Fruit fly (Drosophila melanogaster) whole organism, embryonic: Measurements from ENCODE around the gene IKKbeta.

Source experiments
- ATbp ChIP-seq: fragments of 200-800 bp; sonication (Bioruptor generic); optimal IDR thresholded peaks from 2 replicates; lab custom pipeline; 2017; ENCODE audit warnings: missing biosample characterization, mild to moderate bottlenecking, missing genetic modification characterization, missing genetic modification reagents
- Adf1 ChIP-seq: fragments of 200-800 bp; sonication (Bioruptor generic); IDR thresholded peaks from 2 replicates; pipeline ENCODE4 v1.3.6; 2022; ENCODE audit warnings: missing biosample characterization, missing genetic modification characterization
- CG1233 ChIP-seq: fragments of 200-800 bp; sonication (Bioruptor generic); optimal IDR thresholded peaks from 4 replicates; lab custom pipeline; 2018; ENCODE audit warnings: missing biosample characterization, mild to moderate bottlenecking, missing genetic modification characterization
- CG13123 ChIP-seq: fragments of 200-800 bp; sonication (Bioruptor generic); optimal IDR thresholded peaks from 2 replicates; lab custom pipeline; 2016; ENCODE audit warnings: missing biosample characterization, missing genetic modification characterization
- CG13296 ChIP-seq: fragments of 200-800 bp; sonication (Bioruptor generic); optimal IDR thresholded peaks from 3 replicates; lab custom pipeline; 2018; ENCODE audit warnings: missing biosample characterization, mild to moderate bottlenecking, missing genetic modification characterization
- CG14860 ChIP-seq: fragments of 200-800 bp; sonication (Bioruptor generic); IDR thresholded peaks from 3 replicates; pipeline ENCODE4 v1.3.6; 2022; ENCODE audit warnings: missing biosample characterization, missing genetic modification characterization; ENCODE audit not compliant: partially characterized antibody
- CG1529 ChIP-seq: fragments of 200-800 bp; sonication (Bioruptor generic); optimal IDR thresholded peaks from 3 replicates; lab custom pipeline; 2018; ENCODE audit warnings: missing biosample characterization, missing genetic modification characterization
- CG15479 ChIP-seq: fragments of 200-800 bp; sonication (Bioruptor generic); optimal IDR thresholded peaks from 3 replicates; lab custom pipeline; 2019; ENCODE audit warnings: missing biosample characterization, mild to moderate bottlenecking, missing genetic modification characterization, moderate library complexity
- CG15514 ChIP-seq: fragments of 200-800 bp; sonication (Bioruptor generic); optimal IDR thresholded peaks from 3 replicates; lab custom pipeline; 2017; ENCODE audit warnings: missing biosample characterization, missing genetic modification characterization, mild to moderate bottlenecking, moderate library complexity, missing genetic modification reagents
- CG15696 ChIP-seq: fragments of 200-800 bp; sonication (Bioruptor generic); optimal IDR thresholded peaks from 2 replicates; lab custom pipeline; 2019; ENCODE audit warnings: missing biosample characterization, mild to moderate bottlenecking, missing genetic modification characterization, moderate library complexity
- CG1602 ChIP-seq: fragments of 200-800 bp; sonication (Bioruptor generic); optimal IDR thresholded peaks from 3 replicates; lab custom pipeline; 2016; ENCODE audit warnings: missing biosample characterization, missing genetic modification characterization
- CG17385 ChIP-seq: fragments of 200-800 bp; sonication (Bioruptor generic); optimal IDR thresholded peaks from 3 replicates; lab custom pipeline; 2018; ENCODE audit warnings: missing biosample characterization, mild to moderate bottlenecking, missing genetic modification characterization
- CG17612 ChIP-seq: fragments of 200-800 bp; sonication (Bioruptor generic); IDR thresholded peaks from 2 replicates; pipeline ENCODE4 v1.3.6; 2022; ENCODE audit warnings: missing biosample characterization, missing genetic modification characterization
- CG18599 ChIP-seq: fragments of 200-800 bp; sonication (Bioruptor generic); optimal IDR thresholded peaks from 3 replicates; lab custom pipeline; 2017; ENCODE audit warnings: missing biosample characterization, missing genetic modification characterization, mild to moderate bottlenecking, moderate library complexity, missing genetic modification reagents
- CG34224 ChIP-seq: fragments of 200-800 bp; sonication (Bioruptor generic); IDR thresholded peaks from 3 replicates; pipeline ENCODE4 v1.3.6; 2022; ENCODE audit warnings: missing biosample characterization, missing genetic modification characterization; ENCODE audit not compliant: partially characterized antibody
- CG4328 ChIP-seq: fragments of 200-800 bp; sonication (Bioruptor generic); optimal IDR thresholded peaks from 3 replicates; lab custom pipeline; 2017; ENCODE audit warnings: missing biosample characterization, missing genetic modification reagents, missing genetic modification characterization
- CG5953 ChIP-seq: fragments of 200-800 bp; sonication (Bioruptor generic); IDR thresholded peaks from 2 replicates; pipeline ENCODE4 v1.3.6; 2022; ENCODE audit warnings: missing biosample characterization, missing genetic modification characterization
- CG6272 ChIP-seq: fragments of 200-800 bp; sonication (Bioruptor generic); IDR thresholded peaks from 2 replicates; pipeline ENCODE4 v1.3.6; 2022; ENCODE audit warnings: missing biosample characterization, missing genetic modification characterization
- CG6689 ChIP-seq: fragments of 200-800 bp; sonication (Bioruptor generic); IDR thresholded peaks from 2 replicates; pipeline ENCODE4 v1.3.6; 2022; ENCODE audit warnings: missing biosample characterization, missing genetic modification characterization
- CG7786 ChIP-seq: fragments of 200-800 bp; sonication (Bioruptor generic); optimal IDR thresholded peaks from 2 replicates; lab custom pipeline; 2016; ENCODE audit warnings: missing biosample characterization, missing genetic modification characterization
- CG7928 ChIP-seq: fragments of 200-800 bp; sonication (Bioruptor generic); optimal IDR thresholded peaks from 2 replicates; lab custom pipeline; 2017; ENCODE audit warnings: missing biosample characterization, mild to moderate bottlenecking, missing genetic modification characterization
- CG8281 ChIP-seq: fragments of 200-800 bp; sonication (Bioruptor generic); optimal IDR thresholded peaks from 2 replicates; lab custom pipeline; 2018; ENCODE audit warnings: missing biosample characterization, mild to moderate bottlenecking, missing genetic modification characterization, moderate library complexity
- CG8359 ChIP-seq: fragments of 200-800 bp; sonication (Bioruptor generic); optimal IDR thresholded peaks from 2 replicates; lab custom pipeline; 2017; ENCODE audit warnings: missing biosample characterization, mild to moderate bottlenecking, missing genetic modification characterization, borderline replicate concordance
- CG8924 ChIP-seq: fragments of 200-800 bp; optimal IDR thresholded peaks from 3 replicates; lab custom pipeline; 2019; ENCODE audit warnings: missing biosample characterization, mild to moderate bottlenecking, missing genetic modification characterization, moderate library complexity
- CG9437 ChIP-seq: fragments of 200-800 bp; sonication (Bioruptor generic); optimal IDR thresholded peaks from 2 replicates; lab custom pipeline; 2018; ENCODE audit warnings: missing biosample characterization, mild to moderate bottlenecking, missing genetic modification characterization
- D19A ChIP-seq: fragments of 200-800 bp; optimal IDR thresholded peaks from 3 replicates; lab custom pipeline; 2019; ENCODE audit warnings: missing biosample characterization, mild to moderate bottlenecking, missing genetic modification characterization, moderate library complexity
- E2f1 ChIP-seq: fragments of 200-800 bp; sonication (Bioruptor generic); IDR thresholded peaks from 2 replicates; pipeline ENCODE4 v1.3.6; 2022; ENCODE audit warnings: missing biosample characterization, missing genetic modification characterization
- Gsc ChIP-seq: fragments of 200-800 bp; sonication (Bioruptor generic); IDR thresholded peaks from 2 replicates; pipeline ENCODE4 v1.3.6; 2022; ENCODE audit warnings: missing biosample characterization, missing genetic modification characterization
- NFAT ChIP-seq: fragments of 200-800 bp; sonication (Bioruptor generic); IDR thresholded peaks from 2 replicates; pipeline ENCODE4 v1.3.6; 2022; ENCODE audit warnings: missing biosample characterization, missing genetic modification characterization
- NfI ChIP-seq: fragments of 200-800 bp; sonication (Bioruptor generic); optimal IDR thresholded peaks from 3 replicates; lab custom pipeline; 2018; ENCODE audit warnings: missing biosample characterization, mild to moderate bottlenecking, missing genetic modification characterization, moderate library complexity
- TFAM ChIP-seq: fragments of 200-800 bp; sonication (Bioruptor generic); optimal IDR thresholded peaks from 2 replicates; lab custom pipeline; 2017; ENCODE audit warnings: missing biosample characterization, missing genetic modification characterization, inconsistent platforms
- abd-A ChIP-seq: fragments of 200-800 bp; sonication (Bioruptor generic); optimal IDR thresholded peaks from 3 replicates; lab custom pipeline; 2019; ENCODE audit warnings: missing biosample characterization, mild to moderate bottlenecking, missing genetic modification characterization, moderate library complexity
- bbx ChIP-seq: fragments of 200-800 bp; sonication (Bioruptor generic); IDR thresholded peaks from 2 replicates; pipeline ENCODE4 v1.3.6; 2022; ENCODE audit warnings: missing biosample characterization, missing genetic modification characterization; ENCODE audit not compliant: partially characterized antibody
- br ChIP-seq: fragments of >200 bp; optimal IDR thresholded peaks from 2 replicates; lab custom pipeline; 2017
- danr ChIP-seq: fragments of 200-800 bp; sonication (Bioruptor generic); IDR thresholded peaks from 2 replicates; pipeline ENCODE4 v1.3.6; 2022; ENCODE audit warnings: missing biosample characterization, missing genetic modification characterization
- dati ChIP-seq: fragments of 200-800 bp; sonication (Bioruptor generic); IDR thresholded peaks from 2 replicates; pipeline ENCODE4 v1.3.6; 2022; ENCODE audit warnings: missing biosample characterization, missing genetic modification characterization
- fru ChIP-seq: fragments of >200 bp; optimal IDR thresholded peaks from 2 replicates; lab custom pipeline; 2017
- gce ChIP-seq: fragments of 200-800 bp; sonication (Bioruptor generic); IDR thresholded peaks from 3 replicates; pipeline ENCODE4 v1.3.6; 2022; ENCODE audit warnings: missing biosample characterization, missing genetic modification characterization
- pros ChIP-seq: fragments of 200-800 bp; sonication (Bioruptor generic); optimal IDR thresholded peaks from 3 replicates; lab custom pipeline; 2019; ENCODE audit warnings: missing biosample characterization, mild to moderate bottlenecking, missing genetic modification characterization, moderate library complexity
- row ChIP-seq: fragments of 200-800 bp; sonication (Bioruptor generic); IDR thresholded peaks from 3 replicates; pipeline ENCODE4 v1.3.6; 2022; ENCODE audit warnings: missing biosample characterization, missing genetic modification characterization
- sc ChIP-seq, 3 experiments: fragments of >200 bp in 2 of 3; fragments of 200-800 bp in 1 of 3; sonication (Bioruptor generic) in 1 of 3; optimal IDR thresholded peaks; 2 replicates in 2 of 3; 3 replicates in 1 of 3; lab custom pipeline; 2017; ENCODE audit warnings: mild to moderate bottlenecking in 1 of 3, missing biosample characterization in 1 of 3, missing genetic modification characterization in 1 of 3, missing genetic modification reagents in 1 of 3
- schlank ChIP-seq: fragments of 200-800 bp; sonication (Bioruptor generic); optimal IDR thresholded peaks from 2 replicates; lab custom pipeline; 2018; ENCODE audit warnings: missing biosample characterization, mild to moderate bottlenecking, missing genetic modification characterization
- sd ChIP-seq: fragments of 200-800 bp; sonication (Bioruptor generic); optimal IDR thresholded peaks from 3 replicates; lab custom pipeline; 2018; ENCODE audit warnings: missing biosample characterization, mild to moderate bottlenecking, missing genetic modification characterization, moderate library complexity
- sens-2 ChIP-seq: fragments of 200-800 bp; sonication (Bioruptor generic); IDR thresholded peaks from 2 replicates; pipeline ENCODE4 v1.3.6; 2022; ENCODE audit warnings: missing biosample characterization, missing genetic modification characterization
- slou ChIP-seq: fragments of 200-800 bp; sonication (Bioruptor generic); optimal IDR thresholded peaks from 3 replicates; lab custom pipeline; 2016; ENCODE audit warnings: missing biosample characterization, missing genetic modification characterization
- trem ChIP-seq: fragments of 200-800 bp; optimal IDR thresholded peaks from 3 replicates; lab custom pipeline; 2019; ENCODE audit warnings: missing biosample characterization, mild to moderate bottlenecking, missing genetic modification characterization, moderate library complexity
- trh ChIP-seq: fragments of 200-800 bp; sonication (Bioruptor generic); optimal IDR thresholded peaks from 2 replicates; lab custom pipeline; 2016; ENCODE audit warnings: missing biosample characterization, missing genetic modification characterization
- wdn ChIP-seq: fragments of 200-800 bp; sonication (Bioruptor generic); IDR thresholded peaks from 2 replicates; pipeline ENCODE4 v1.3.6; 2022; ENCODE audit warnings: missing biosample characterization, missing genetic modification characterization
- zen2 ChIP-seq: fragments of 200-800 bp; sonication (Bioruptor generic); IDR thresholded peaks from 3 replicates; pipeline ENCODE4 v1.3.6; 2022; ENCODE audit warnings: missing biosample characterization, missing genetic modification characterization; ENCODE audit not compliant: partially characterized antibody
- zf30C ChIP-seq: fragments of 200-800 bp; sonication (Bioruptor generic); optimal IDR thresholded peaks from 3 replicates; lab custom pipeline; 2018; ENCODE audit warnings: missing biosample characterization, mild to moderate bottlenecking, missing genetic modification characterization

Gene IKKbeta

dm6 chr3R:16006806-16007556 lies 42.2 kb downstream of the IKKbeta start (continued):
- TF ChIP-seq Gsc (GFP tag; lab: Robert Waterston, UW) = no peak
- TF ChIP-seq CG15514 (GFP tag; lab: Kevin White, UChicago) = no peak
- no peak for TF ChIP-seq zen2 (GFP tag; lab: Robert Waterston, UW)
- no peak for TF ChIP-seq CG15696 (tag; lab: Kevin White, UChicago)
- no peak for TF ChIP-seq row (GFP tag; lab: Robert Waterston, UW)
- TF ChIP-seq E2f1 (GFP tag; lab: Robert Waterston, UW) = no peak
- peak; percentile 63 for TF ChIP-seq CG17385 (GFP tag; lab: Kevin White, UChicago)
- no peak for TF ChIP-seq slou (GFP tag; lab: Kevin White, UChicago)
- TF ChIP-seq D19A = peak; percentile 69
- no peak for TF ChIP-seq zf30C
- no peak for TF ChIP-seq CG1233 (GFP tag; lab: Kevin White, UChicago)
- TF ChIP-seq CG9437 (GFP tag; lab: Kevin White, UChicago) = no peak
- TF ChIP-seq sd = peak; percentile 43
- no peak for TF ChIP-seq CG13123 (GFP tag; lab: Kevin White, UChicago)
- TF ChIP-seq danr (GFP tag; lab: Robert Waterston, UW) = no peak
- no peak for TF ChIP-seq CG1602 (GFP tag; lab: Kevin White, UChicago)
- TF ChIP-seq sc (optimal IDR thresholded peaks at IDR 0.05; lab: Kevin White, UChicago) = no peak
- no peak for TF ChIP-seq sc (GFP tag; optimal IDR thresholded peaks at IDR 0.05; lab: Kevin White, UChicago)
- no peak for TF ChIP-seq CG7786 (GFP tag; lab: Kevin White, UChicago)
- TF ChIP-seq sens-2 = no peak
- no peak for TF ChIP-seq dati (GFP tag; lab: Robert Waterston, UW)
- no peak for TF ChIP-seq abd-A (tag; lab: Kevin White, UChicago)
- TF ChIP-seq CG8359 (GFP tag; lab: Kevin White, UChicago) = peak; percentile 16
- peak; percentile 55 for TF ChIP-seq CG15479 (GFP tag; lab: Kevin White, UChicago)
- no peak for TF ChIP-seq bbx
- no peak for TF ChIP-seq Adf1
- peak; percentile 17 for TF ChIP-seq pros

- peak; percentile 62 for TF ChIP-seq CG4328 (GFP tag; lab: Kevin White, UChicago)
- peak; percentile 17 for TF ChIP-seq NfI
- TF ChIP-seq CG17612 = no peak
- TF ChIP-seq CG14860 (GFP tag; lab: Robert Waterston, UW) = no peak
- no peak for TF ChIP-seq br (lab: Kevin White, UChicago)
- TF ChIP-seq CG18599 (GFP tag; lab: Kevin White, UChicago) = peak; percentile 26
- TF ChIP-seq wdn = no peak
- peak; percentile 43 for TF ChIP-seq CG8281
- TF ChIP-seq Adf1 = no peak
- TF ChIP-seq CG7928 (GFP tag; lab: Kevin White, UChicago) = no peak
- peak; percentile 44 for TF ChIP-seq schlank (tag; lab: Kevin White, UChicago)
- TF ChIP-seq CG6272 (GFP tag; lab: Robert Waterston, UW) = no peak
- TF ChIP-seq CG8924 (tag; lab: Kevin White, UChicago) = no peak
- TF ChIP-seq CG13296 (GFP tag; lab: Kevin White, UChicago) = peak; percentile 69
- no peak for TF ChIP-seq sens-2
- TF ChIP-seq NFAT (GFP tag; lab: Robert Waterston, UW) = no peak
- no peak for TF ChIP-seq CG5953 (GFP tag; lab: Robert Waterston, UW)
- TF ChIP-seq CG6689 (GFP tag; lab: Robert Waterston, UW) = no peak
- TF ChIP-seq TFAM (GFP tag; lab: Kevin White, UChicago) = no peak
- no peak for TF ChIP-seq CG34224
- TF ChIP-seq gce (GFP tag; lab: Robert Waterston, UW) = no peak
- peak; percentile 37 for TF ChIP-seq CG1529 (GFP tag; lab: Kevin White, UChicago)
- no peak for TF ChIP-seq pros
- no peak for TF ChIP-seq trh (GFP tag; lab: Kevin White, UChicago)
- no peak for TF ChIP-seq fru
- TF ChIP-seq ATbp (GFP tag; lab: Kevin White, UChicago) = peak; percentile 84
- no peak for TF ChIP-seq trem (tag; lab: Kevin White, UChicago)
Measured at dm6 chr3R:16005943-16006342, 43.3 kb downstream of the IKKbeta start.
